Worm (Caenorhabditis elegans) whole organism, early embryonic: ENCODE results near the gene F38A6.5.

Source experiments
- aly-1 ChIP-seq: sonication (generic microtip); optimal IDR thresholded peaks from 2 replicates; lab custom pipeline; 2016; ENCODE audit warnings: missing genetic modification characterization, missing compliant biosample characterization
- ama-1 ChIP-seq: fragments of 150-350 bp; optimal IDR thresholded peaks from 2 replicates; lab custom pipeline; 2014
- ceh-36 ChIP-seq: sonication (generic microtip); optimal IDR thresholded peaks from 2 replicates; lab custom pipeline; 2016; ENCODE audit warnings: missing genetic modification characterization, inconsistent platforms, missing compliant biosample characterization
- ets-7 ChIP-seq: sonication (generic microtip); optimal IDR thresholded peaks from 2 replicates; lab custom pipeline; 2016; ENCODE audit warnings: missing genotype, missing genetic modification characterization, missing compliant biosample characterization
- flt-1 ChIP-seq: fragments of 200-800 bp; sonication (Bioruptor generic); IDR thresholded peaks from 2 replicates; pipeline ENCODE4 v1.3.6; 2022; ENCODE audit warnings: missing genetic modification characterization, missing compliant biosample characterization
- hmg-4 ChIP-seq: fragments of 200-800 bp; sonication (Bioruptor generic); optimal IDR thresholded peaks from 2 replicates; lab custom pipeline; 2018; ENCODE audit warnings: mild to moderate bottlenecking, missing genetic modification characterization, missing compliant biosample characterization
- tra-4 ChIP-seq: sonication (generic microtip); optimal IDR thresholded peaks from 2 replicates; lab custom pipeline; 2017; ENCODE audit warnings: missing genetic modification characterization, missing compliant biosample characterization

ce11 chrV:20761758-20762157 is 11.8 kb downstream of the F38A6.5 start:
- TF ChIP-seq tra-4 (tag; lab: Kevin White, UChicago) (no peak), ama-1 (lab: Kevin White, UChicago) (no peak), aly-1 (no peak), flt-1 (no peak), ceh-36 (tag; lab: Kevin White, UChicago) (no peak), hmg-4 (GFP tag; lab: Kevin White, UChicago) (no peak), ets-7 (no peak)
